Worm (Caenorhabditis elegans) whole organism, mixed stage, embryonic: Measurements from ENCODE around the gene Y57A10C.1.

Experiments
- cnd-1 ChIP-seq: fragments of 200-800 bp; sonication (Bioruptor generic); optimal IDR thresholded peaks from 2 replicates; lab custom pipeline; 2018; ENCODE audit warnings: mild to moderate bottlenecking, missing genetic modification characterization, missing compliant biosample characterization
- mep-1 ChIP-seq: fragments of 150-350 bp; optimal IDR thresholded peaks from 2 replicates; lab custom pipeline; 2017; ENCODE audit warnings: missing biosample characterization, missing genetic modification reagents, missing genetic modification characterization, inconsistent platforms
- ztf-11 ChIP-seq: fragments of 150-350 bp; optimal IDR thresholded peaks from 2 replicates; lab custom pipeline; 2014; ENCODE audit warnings: missing biosample characterization, missing genetic modification characterization

- TF ChIP-seq mep-1 (tag; lab: Kevin White, UChicago) (no peak), cnd-1 (tag; lab: Kevin White, UChicago) (no peak), ztf-11 (tag; lab: Kevin White, UChicago) (no peak)
Measured at ce11 chrII:12397656-12398055, 14.7 kb downstream of the Y57A10C.1 start, which contains the start of gene F57G9.7.
